Worm (Caenorhabditis elegans): ENCODE results near the gene Y6D1A.2.

Gene Y6D1A.2

ce11 chrII:11816475-11816874 is 3.2 kb downstream of the Y6D1A.2 start, which contains the start of gene pap-3:
TSS of gene pap-3 (minus strand) at chrII:11816575.
- TF ChIP-seq klf-2 (GFP tag; conservative IDR thresholded peaks at IDR 0.05) (no peak), cog-1 (tag; optimal IDR thresholded peaks at IDR 0.05) (no peak), ztf-29 (GFP tag; IDR thresholded peaks at IDR 0.05) (no peak), ref-1 (GFP tag; conservative IDR thresholded peaks at IDR 0.05) (no peak), T22C8.4 (GFP tag; IDR thresholded peaks at IDR 0.05) (no peak), tab-1 (GFP tag; IDR thresholded peaks at IDR 0.05) (no peak), ztf-23 (GFP tag; IDR thresholded peaks at IDR 0.05) (no peak), med-1 (GFP tag; optimal IDR thresholded peaks at IDR 0.05; ENCODE audit: insufficient read depth) (no peak), flt-1 (GFP tag; IDR thresholded peaks at IDR 0.05) (no peak)

- TF ChIP-seq flt-1 (GFP tag; IDR thresholded peaks at IDR 0.05) = no peak
- no peak for TF ChIP-seq ref-1 (GFP tag; conservative IDR thresholded peaks at IDR 0.05)
- no peak for TF ChIP-seq tab-1 (GFP tag; IDR thresholded peaks at IDR 0.05)
- TF ChIP-seq T22C8.4 (GFP tag; IDR thresholded peaks at IDR 0.05) = no peak
- TF ChIP-seq ztf-23 (GFP tag; IDR thresholded peaks at IDR 0.05) = no peak
- no peak for TF ChIP-seq med-1 (GFP tag; optimal IDR thresholded peaks at IDR 0.05; ENCODE audit: insufficient read depth)
- TF ChIP-seq cog-1 (tag; optimal IDR thresholded peaks at IDR 0.05) = no peak
These were observed 3.7 kb downstream of the Y6D1A.2 start for ce11 chrII:11816014-11816413.

- TF ChIP-seq T22C8.4 (GFP tag; IDR thresholded peaks at IDR 0.05) = no peak
- TF ChIP-seq ztf-23 (GFP tag; IDR thresholded peaks at IDR 0.05) = no peak
- no peak for TF ChIP-seq ztf-29 (GFP tag; IDR thresholded peaks at IDR 0.05)
- TF ChIP-seq cog-1 (tag; optimal IDR thresholded peaks at IDR 0.05) = no peak
- no peak for TF ChIP-seq tab-1 (GFP tag; IDR thresholded peaks at IDR 0.05)
- no peak for TF ChIP-seq ref-1 (GFP tag; conservative IDR thresholded peaks at IDR 0.05)
- no peak for TF ChIP-seq flt-1 (GFP tag; IDR thresholded peaks at IDR 0.05)
- TF ChIP-seq med-1 (GFP tag; optimal IDR thresholded peaks at IDR 0.05; ENCODE audit: insufficient read depth) = no peak
- no peak for TF ChIP-seq klf-2 (GFP tag; conservative IDR thresholded peaks at IDR 0.05)
These were observed 5.8 kb downstream of the Y6D1A.2 start, which contains the start of gene F43G6.8 for ce11 chrII:11813895-11814369. TSS of gene F43G6.8 (minus strand) at chrII:11814092.

ce11 chrII:11811241-11811640 is 8.5 kb downstream of the Y6D1A.2 start:
- TF ChIP-seq flt-1 (GFP tag; IDR thresholded peaks at IDR 0.05) (no peak), tab-1 (GFP tag; IDR thresholded peaks at IDR 0.05) (no peak), ztf-23 (GFP tag; IDR thresholded peaks at IDR 0.05) (no peak)

ce11 chrII:11810436-11810835 is 9.3 kb downstream of the Y6D1A.2 start, which contains the start of gene F43G6.7:
TSS of gene F43G6.7 (plus strand) at chrII:11810790.
- TF ChIP-seq cog-1 (tag; optimal IDR thresholded peaks at IDR 0.05) = no peak

- TF ChIP-seq klf-2 (GFP tag; conservative IDR thresholded peaks at IDR 0.05) = no peak
- no peak for TF ChIP-seq cog-1 (tag; optimal IDR thresholded peaks at IDR 0.05)
- TF ChIP-seq tab-1 (GFP tag; IDR thresholded peaks at IDR 0.05) = no peak
- no peak for TF ChIP-seq ztf-23 (GFP tag; IDR thresholded peaks at IDR 0.05)
- TF ChIP-seq T22C8.4 (GFP tag; IDR thresholded peaks at IDR 0.05) = no peak
- no peak for TF ChIP-seq flt-1 (GFP tag; IDR thresholded peaks at IDR 0.05)
- TF ChIP-seq ref-1 (GFP tag; conservative IDR thresholded peaks at IDR 0.05) = no peak
- no peak for TF ChIP-seq ztf-29 (GFP tag; IDR thresholded peaks at IDR 0.05)
- TF ChIP-seq med-1 (GFP tag; optimal IDR thresholded peaks at IDR 0.05; ENCODE audit: insufficient read depth) = no peak
These were observed 10.7 kb downstream of the Y6D1A.2 start, which contains the start of gene F43G6.10 for ce11 chrII:11808979-11809378. TSS of gene F43G6.10 (plus strand) at chrII:11809349.

ce11 chrII:11806256-11806655 is 13.5 kb downstream of the Y6D1A.2 start, which contains the start of gene jmjd-1.1:
TSS of gene jmjd-1.1 (plus strand) at chrII:11806556.
- TF ChIP-seq klf-2 (GFP tag; conservative IDR thresholded peaks at IDR 0.05) (no peak), flt-1 (GFP tag; IDR thresholded peaks at IDR 0.05) (no peak), ztf-29 (GFP tag; IDR thresholded peaks at IDR 0.05) (no peak), tab-1 (GFP tag; IDR thresholded peaks at IDR 0.05) (no peak), cog-1 (tag; optimal IDR thresholded peaks at IDR 0.05) (no peak), ref-1 (GFP tag; conservative IDR thresholded peaks at IDR 0.05) (no peak), T22C8.4 (GFP tag; IDR thresholded peaks at IDR 0.05) (no peak)

- TF ChIP-seq klf-2 (GFP tag; conservative IDR thresholded peaks at IDR 0.05) (no peak), ztf-23 (GFP tag; IDR thresholded peaks at IDR 0.05) (no peak), med-1 (GFP tag; optimal IDR thresholded peaks at IDR 0.05; ENCODE audit: insufficient read depth) (no peak), tab-1 (GFP tag; IDR thresholded peaks at IDR 0.05) (no peak)
These were observed 17.3 kb downstream of the Y6D1A.2 start, which contains the start of gene F43G6.17 for ce11 chrII:11802451-11802850. TSS of gene F43G6.17 (plus strand) at chrII:11802751.

- TF ChIP-seq ztf-29 (GFP tag; IDR thresholded peaks at IDR 0.05) = no peak
- TF ChIP-seq ref-1 (GFP tag; conservative IDR thresholded peaks at IDR 0.05) = no peak
- no peak for TF ChIP-seq flt-1 (GFP tag; IDR thresholded peaks at IDR 0.05)
- no peak for TF ChIP-seq tab-1 (GFP tag; IDR thresholded peaks at IDR 0.05)
- TF ChIP-seq klf-2 (GFP tag; conservative IDR thresholded peaks at IDR 0.05) = no peak
- TF ChIP-seq ztf-23 (GFP tag; IDR thresholded peaks at IDR 0.05) = no peak
- no peak for TF ChIP-seq med-1 (GFP tag; optimal IDR thresholded peaks at IDR 0.05; ENCODE audit: insufficient read depth)
- no peak for TF ChIP-seq cog-1 (tag; optimal IDR thresholded peaks at IDR 0.05)
- TF ChIP-seq T22C8.4 (GFP tag; IDR thresholded peaks at IDR 0.05) = no peak
These were observed 21.0 kb downstream of the Y6D1A.2 start, which contains the start of gene hda-5 for ce11 chrII:11798737-11799136. TSS of gene hda-5 (plus strand) at chrII:11799037.

ce11 chrII:11797194-11797593 is 22.5 kb downstream of the Y6D1A.2 start:
- TF ChIP-seq T22C8.4 (GFP tag; IDR thresholded peaks at IDR 0.05) = no peak
- no peak for TF ChIP-seq cog-1 (tag; optimal IDR thresholded peaks at IDR 0.05)
- no peak for TF ChIP-seq ztf-23 (GFP tag; IDR thresholded peaks at IDR 0.05)
- no peak for TF ChIP-seq ztf-29 (GFP tag; IDR thresholded peaks at IDR 0.05)
- TF ChIP-seq ref-1 (GFP tag; conservative IDR thresholded peaks at IDR 0.05) = no peak
- TF ChIP-seq flt-1 (GFP tag; IDR thresholded peaks at IDR 0.05) = no peak
- no peak for TF ChIP-seq tab-1 (GFP tag; IDR thresholded peaks at IDR 0.05)
- no peak for TF ChIP-seq med-1 (GFP tag; optimal IDR thresholded peaks at IDR 0.05; ENCODE audit: insufficient read depth)
- TF ChIP-seq klf-2 (GFP tag; conservative IDR thresholded peaks at IDR 0.05) = no peak

Measured in whole organism, midembryonic.